Fruit fly (Drosophila melanogaster) whole organism, pupa: Measurements from ENCODE around the gene MTF-1.
A peak's percentile ranks its signal among the peaks of the same experiment; 100 is the strongest.

ENCODE experiments used
- CG10348 ChIP-seq: fragments of 200-800 bp; sonication (Bioruptor generic); IDR thresholded peaks from 2 replicates; pipeline ENCODE4 v1.3.6; 2022; ENCODE audit warnings: missing biosample characterization, missing genetic modification characterization
- CG12605 ChIP-seq: fragments of 200-800 bp; sonication (Bioruptor generic); IDR thresholded peaks from 2 replicates; pipeline ENCODE4 v1.3.6; 2022; ENCODE audit warnings: missing biosample characterization, missing genetic modification characterization
- CG13204 ChIP-seq: fragments of 200-800 bp; sonication (Bioruptor generic); optimal IDR thresholded peaks from 2 replicates; lab custom pipeline; 2018; ENCODE audit warnings: missing biosample characterization, mild to moderate bottlenecking, missing genetic modification characterization, moderate library complexity
- CG14655 ChIP-seq: fragments of 200-800 bp; sonication (Bioruptor generic); optimal IDR thresholded peaks from 3 replicates; lab custom pipeline; 2017; ENCODE audit warnings: mild to moderate bottlenecking, missing biosample characterization, missing genetic modification reagents, missing genetic modification characterization
- CG15710 ChIP-seq: fragments of 200-800 bp; sonication (Bioruptor generic); optimal IDR thresholded peaks from 2 replicates; lab custom pipeline; 2018; ENCODE audit warnings: missing biosample characterization, mild to moderate bottlenecking, missing genetic modification characterization, moderate library complexity
- CG17806 ChIP-seq: fragments of 200-800 bp; sonication (Bioruptor generic); optimal IDR thresholded peaks from 2 replicates; lab custom pipeline; 2018; ENCODE audit warnings: missing biosample characterization, mild to moderate bottlenecking, missing genetic modification characterization, moderate library complexity
- CG32121 ChIP-seq: fragments of 200-800 bp; sonication (Bioruptor generic); IDR thresholded peaks from 2 replicates; pipeline ENCODE4 v1.3.6; 2022; ENCODE audit warnings: missing biosample characterization, missing genetic modification characterization
- CG34367 ChIP-seq: fragments of 200-800 bp; sonication (Bioruptor generic); optimal IDR thresholded peaks from 2 replicates; lab custom pipeline; 2018; ENCODE audit warnings: missing biosample characterization, mild to moderate bottlenecking, missing genetic modification characterization
- CG4496 ChIP-seq: fragments of 200-800 bp; sonication (Bioruptor generic); IDR thresholded peaks from 3 replicates; pipeline ENCODE4 v1.3.6; 2022; ENCODE audit warnings: missing biosample characterization, missing genetic modification characterization
- CG8159 ChIP-seq: fragments of 200-800 bp; sonication (Bioruptor generic); optimal IDR thresholded peaks from 3 replicates; lab custom pipeline; 2018; ENCODE audit warnings: missing biosample characterization, mild to moderate bottlenecking, missing genetic modification characterization, moderate library complexity
- CG8301 ChIP-seq: fragments of 200-800 bp; sonication (Bioruptor generic); optimal IDR thresholded peaks from 2 replicates; lab custom pipeline; 2018; ENCODE audit warnings: missing biosample characterization, mild to moderate bottlenecking, missing genetic modification characterization
- CG9948 ChIP-seq: fragments of 200-800 bp; sonication (Bioruptor generic); optimal IDR thresholded peaks from 2 replicates; lab custom pipeline; 2018; ENCODE audit warnings: missing biosample characterization, mild to moderate bottlenecking, missing genetic modification characterization, moderate library complexity
- D1 ChIP-seq: fragments of 200-800 bp; sonication (Bioruptor generic); optimal IDR thresholded peaks from 2 replicates; lab custom pipeline; 2018; ENCODE audit warnings: missing biosample characterization, mild to moderate bottlenecking, missing genetic modification characterization, moderate library complexity
- EcR ChIP-seq: fragments of 200-800 bp; sonication (Bioruptor generic); optimal IDR thresholded peaks from 3 replicates; lab custom pipeline; 2019; ENCODE audit warnings: missing biosample characterization, missing genetic modification characterization, mild to moderate bottlenecking, moderate library complexity, missing genetic modification reagents
- Ets98B ChIP-seq: fragments of 200-800 bp; sonication (Bioruptor generic); IDR thresholded peaks from 2 replicates; pipeline ENCODE4 v1.3.6; 2022; ENCODE audit warnings: missing biosample characterization, missing genetic modification characterization
- Pif1A ChIP-seq: fragments of 200-800 bp; sonication (Bioruptor generic); optimal IDR thresholded peaks from 3 replicates; lab custom pipeline; 2016; ENCODE audit warnings: missing biosample characterization, missing genetic modification characterization
- Pif1B ChIP-seq: fragments of 200-800 bp; sonication (Bioruptor generic); optimal IDR thresholded peaks from 3 replicates; lab custom pipeline; 2016; ENCODE audit warnings: missing biosample characterization, missing genetic modification characterization
- Snoo ChIP-seq: fragments of 200-800 bp; sonication (Bioruptor generic); optimal IDR thresholded peaks from 3 replicates; lab custom pipeline; 2017; ENCODE audit warnings: missing biosample characterization, mild to moderate bottlenecking, missing genetic modification characterization, inconsistent platforms
- fd96Ca ChIP-seq: fragments of 200-800 bp; sonication (Bioruptor generic); IDR thresholded peaks from 3 replicates; pipeline ENCODE4 v1.3.6; 2022; ENCODE audit warnings: missing biosample characterization, missing genetic modification characterization
- gl ChIP-seq: fragments of 200-800 bp; sonication (Bioruptor generic); optimal IDR thresholded peaks from 2 replicates; lab custom pipeline; 2018; ENCODE audit warnings: missing biosample characterization, mild to moderate bottlenecking, missing genetic modification characterization
- rn ChIP-seq: fragments of 200-800 bp; sonication (Bioruptor generic); IDR thresholded peaks from 2 replicates; pipeline ENCODE4 v1.3.6; 2022; ENCODE audit warnings: missing biosample characterization, missing genetic modification characterization

MTF-1 gene

DNA sequence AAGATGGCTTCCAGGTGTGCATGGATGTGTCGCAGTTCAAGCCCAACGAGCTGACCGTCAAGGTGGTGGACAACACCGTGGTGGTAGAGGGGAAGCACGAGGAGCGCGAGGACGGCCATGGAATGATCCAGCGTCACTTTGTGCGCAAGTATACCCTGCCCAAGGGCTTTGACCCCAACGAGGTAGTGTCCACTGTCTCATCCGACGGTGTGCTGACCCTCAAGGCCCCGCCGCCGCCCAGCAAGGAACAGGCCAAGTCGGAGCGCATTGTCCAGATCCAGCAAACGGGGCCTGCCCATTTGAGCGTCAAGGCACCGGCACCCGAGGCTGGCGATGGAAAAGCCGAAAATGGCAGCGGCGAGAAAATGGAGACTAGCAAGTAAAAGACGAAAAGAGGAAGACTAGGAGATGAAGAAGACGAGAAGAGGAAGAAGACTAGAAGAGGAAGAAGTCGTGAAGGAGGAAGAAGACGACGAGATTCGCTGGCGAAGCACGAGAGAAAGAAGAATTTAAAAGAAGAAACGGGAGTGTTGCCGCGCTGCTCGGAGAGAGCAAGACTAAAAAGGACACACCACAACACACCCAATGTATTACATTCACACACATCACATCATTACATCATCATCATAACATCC, 45.5 kb upstream of the MTF-1 start:
- peak; percentile 76 for TF ChIP-seq EcR
- TF ChIP-seq CG8159 = no peak
- no peak for TF ChIP-seq CG10348

DNA sequence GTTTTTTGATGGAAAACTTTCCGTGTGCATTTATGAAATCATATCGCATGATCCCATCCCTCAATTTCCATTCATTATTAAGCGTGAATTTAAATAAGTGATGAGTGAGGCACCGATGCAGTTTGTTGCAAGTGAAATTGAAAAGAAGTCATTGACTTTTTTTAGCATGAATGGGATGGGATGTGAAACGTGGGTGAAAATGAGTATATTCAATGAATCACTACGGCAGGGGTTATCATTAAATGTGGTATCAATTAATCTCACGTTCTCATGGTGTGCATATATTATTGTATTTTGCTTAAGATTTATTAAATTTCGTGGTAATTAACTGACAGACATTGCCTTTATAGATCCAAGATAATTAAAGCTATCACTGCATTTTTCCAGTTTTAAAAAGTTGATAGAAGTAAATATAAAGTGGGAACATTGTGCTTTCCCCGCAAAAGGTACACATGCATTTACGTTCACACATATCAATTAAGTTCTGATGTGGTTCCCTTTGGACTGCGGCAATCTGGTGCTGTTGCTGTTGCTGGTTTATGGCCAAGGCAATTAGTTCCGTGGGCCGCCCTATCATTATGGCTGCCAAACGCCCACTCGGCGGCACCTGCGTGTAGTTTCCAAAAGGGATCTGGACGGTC, 38.7 kb upstream of the MTF-1 start:
- TF ChIP-seq EcR (peak; percentile 33), CG8301 (tag; lab: Kevin White, UChicago) (no peak), Snoo (tag; lab: Kevin White, UChicago) (no peak)

DNA sequence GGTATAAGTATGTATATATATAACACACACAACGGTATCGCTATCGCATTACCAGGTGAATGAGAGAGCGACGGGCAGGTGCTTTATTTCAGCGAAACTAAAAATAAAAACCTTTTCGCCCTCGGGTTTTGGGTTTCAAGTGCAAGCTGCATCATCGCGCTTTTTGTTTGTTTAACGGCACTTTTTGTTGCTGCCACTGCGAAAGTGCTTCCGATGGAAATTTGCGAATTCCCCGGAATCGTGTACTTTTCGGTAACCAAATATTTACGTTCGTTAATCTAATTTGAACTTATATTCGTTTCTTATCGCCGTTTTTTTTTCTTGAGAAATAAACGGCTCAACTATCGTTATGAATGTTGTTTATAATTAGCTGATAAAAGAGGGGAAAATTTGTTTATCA, 34.1 kb upstream of the MTF-1 start:
- TF ChIP-seq CG17806 (no peak), CG13204 (GFP tag; lab: Kevin White, UChicago) (no peak), rn (GFP tag; lab: Robert Waterston, UW) (no peak), Pif1A (no peak), Pif1B (GFP tag; lab: Kevin White, UChicago) (no peak), Ets98B (GFP tag; lab: Robert Waterston, UW) (no peak), CG34367 (tag; lab: Kevin White, UChicago) (no peak), gl (tag; lab: Kevin White, UChicago) (no peak), CG8159 (no peak), CG10348 (no peak), CG8301 (tag; lab: Kevin White, UChicago) (no peak), CG15710 (no peak), Snoo (tag; lab: Kevin White, UChicago) (no peak), CG4496 (GFP tag; lab: Robert Waterston, UW) (no peak), D1 (tag; lab: Kevin White, UChicago) (no peak), CG9948 (no peak)
- TF ChIP-seq, all 21 proteins: peak for 0

DNA sequence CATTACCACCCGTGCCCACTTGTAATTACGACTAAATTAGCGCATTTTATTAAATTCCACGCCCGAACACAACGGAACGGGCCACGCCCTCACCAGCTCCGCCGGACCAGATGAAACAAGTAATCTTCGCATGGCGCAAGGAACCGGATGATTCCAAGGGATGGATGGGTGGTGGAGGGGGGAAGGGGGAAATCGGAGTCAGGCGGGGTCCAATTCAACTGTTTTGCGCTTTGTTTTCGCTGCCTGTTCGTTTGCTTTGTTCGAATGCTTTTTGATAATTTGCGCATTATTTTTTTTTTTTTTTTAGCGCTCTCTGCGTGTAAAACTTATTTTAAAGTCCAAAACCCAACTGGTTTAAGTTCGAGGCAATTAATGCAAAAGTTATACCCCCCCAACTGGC, 33.4 kb upstream of the MTF-1 start:
- TF ChIP-seq rn (GFP tag; lab: Robert Waterston, UW) (no peak), CG17806 (no peak), CG8159 (no peak), Pif1A (no peak), Pif1B (GFP tag; lab: Kevin White, UChicago) (no peak), CG13204 (GFP tag; lab: Kevin White, UChicago) (no peak), CG12605 (GFP tag; lab: Robert Waterston, UW) (peak; percentile 30; the same call in 1 of the 2 replicates), fd96Ca (GFP tag; lab: Robert Waterston, UW) (no peak), CG14655 (GFP tag; lab: Kevin White, UChicago) (no peak), CG34367 (tag; lab: Kevin White, UChicago) (no peak), Ets98B (GFP tag; lab: Robert Waterston, UW) (no peak), EcR (peak; percentile 33)

DNA sequence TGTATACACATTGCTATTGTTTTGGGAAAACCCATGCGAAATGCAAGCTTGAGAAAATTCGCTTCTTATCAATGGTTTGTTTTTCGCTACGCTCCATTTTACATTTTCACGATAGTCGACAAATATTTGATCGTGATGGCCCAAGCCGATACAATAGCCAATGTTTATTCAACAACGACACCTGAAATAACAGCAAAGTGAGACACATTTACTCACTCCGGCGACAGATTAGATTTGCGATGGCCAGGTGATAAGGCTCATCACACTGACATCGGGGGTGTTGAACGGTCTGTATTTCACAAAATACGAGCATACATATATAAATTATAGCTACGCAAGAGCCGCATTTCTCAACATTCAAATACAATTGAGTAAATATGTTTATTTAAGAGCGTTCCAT, 33.0 kb upstream of the MTF-1 start:
- TF ChIP-seq CG10348 = no peak
- peak; percentile 29 for TF ChIP-seq Pif1A
- no peak for TF ChIP-seq CG8159
- TF ChIP-seq D1 (tag; lab: Kevin White, UChicago) = no peak
- TF ChIP-seq CG9948 = no peak
- no peak for TF ChIP-seq Snoo (tag; lab: Kevin White, UChicago)
- TF ChIP-seq EcR = no peak
- TF ChIP-seq CG4496 (GFP tag; lab: Robert Waterston, UW) = peak; percentile 54; the same call in 1 of the 3 replicates
- peak; percentile 22 for TF ChIP-seq CG14655 (GFP tag; lab: Kevin White, UChicago)
- TF ChIP-seq CG34367 (tag; lab: Kevin White, UChicago) = no peak
- peak; percentile 12 for TF ChIP-seq Pif1B (GFP tag; lab: Kevin White, UChicago)
- TF ChIP-seq fd96Ca (GFP tag; lab: Robert Waterston, UW) = no peak
- no peak for TF ChIP-seq CG17806
- no peak for TF ChIP-seq rn (GFP tag; lab: Robert Waterston, UW)
- peak; percentile 51; the same call in 1 of the 2 replicates for TF ChIP-seq CG32121
- TF ChIP-seq gl (tag; lab: Kevin White, UChicago) = peak; percentile 49

DNA sequence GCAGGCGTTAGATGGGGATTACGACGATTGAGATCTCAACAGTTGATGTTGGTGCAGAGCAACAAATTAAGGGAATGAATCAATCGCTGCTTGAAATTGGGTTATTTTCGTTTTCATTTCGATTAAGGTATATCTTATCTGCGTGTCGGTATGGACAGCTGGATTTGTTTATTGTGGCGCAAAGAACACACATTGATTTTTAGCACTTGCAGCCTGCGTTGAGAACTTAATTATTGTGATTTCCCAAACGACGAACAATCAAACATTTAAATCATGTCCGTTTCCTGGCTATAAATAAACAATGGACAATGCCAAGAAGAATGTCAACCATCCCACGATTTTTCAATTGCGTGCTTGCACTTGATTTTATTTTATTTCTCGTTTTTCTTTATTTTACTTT, 32.1 kb upstream of the MTF-1 start:
- TF ChIP-seq CG34367 (tag; lab: Kevin White, UChicago) = no peak
- no peak for TF ChIP-seq Snoo (tag; lab: Kevin White, UChicago)
- TF ChIP-seq CG17806 = no peak

DNA sequence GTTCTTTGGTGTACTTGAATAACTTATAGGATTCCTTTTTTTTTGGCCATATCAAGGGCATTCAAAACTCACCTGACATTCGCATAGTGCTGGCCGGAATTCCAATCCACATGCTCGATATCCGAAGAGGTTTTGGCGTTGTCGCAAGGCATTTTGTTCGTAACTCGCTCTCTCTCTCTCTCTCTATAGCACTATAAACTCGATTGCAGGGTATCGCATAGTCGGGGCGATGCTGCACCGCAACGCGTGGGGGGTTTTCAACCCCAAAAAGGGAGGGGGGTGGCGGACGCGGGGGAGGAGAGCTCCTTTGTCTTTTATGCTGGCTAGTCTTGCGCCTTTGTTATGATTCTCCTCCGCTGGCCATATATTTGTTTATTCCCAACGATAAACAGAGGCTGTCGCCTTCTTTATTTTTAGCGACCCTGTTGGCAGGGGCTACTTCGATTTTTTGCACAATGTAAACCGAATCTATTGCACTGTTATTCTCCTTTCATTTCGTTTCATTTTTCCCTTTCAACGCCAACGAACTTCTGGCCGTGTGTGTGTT, 31.6 kb upstream of the MTF-1 start:
- peak; percentile 3 for TF ChIP-seq D1 (tag; lab: Kevin White, UChicago)
- peak; percentile 1 for TF ChIP-seq CG17806
- peak; percentile 17 for TF ChIP-seq CG9948
- peak; percentile 86 for TF ChIP-seq EcR
- peak; percentile 20 for TF ChIP-seq CG8159
- TF ChIP-seq CG13204 (GFP tag; lab: Kevin White, UChicago) = no peak
- no peak for TF ChIP-seq Pif1B (GFP tag; lab: Kevin White, UChicago)
- peak; percentile 9 for TF ChIP-seq CG15710
- TF ChIP-seq CG32121 = peak; percentile 35; the same call in 1 of the 2 replicates
- TF ChIP-seq CG14655 (GFP tag; lab: Kevin White, UChicago) = no peak
- 0 out of 2 replicates have a peak, but pooled peaks have one; percentile 46 for TF ChIP-seq Ets98B (GFP tag; lab: Robert Waterston, UW)
- TF ChIP-seq CG4496 (GFP tag; lab: Robert Waterston, UW) = peak; percentile 50; the same call in 1 of the 3 replicates
- no peak; the same call in 2 of the 3 replicates for TF ChIP-seq fd96Ca (GFP tag; lab: Robert Waterston, UW)
- 0 out of 2 replicates have a peak, but pooled peaks have one; percentile 46 for TF ChIP-seq CG12605 (GFP tag; lab: Robert Waterston, UW)
- TF ChIP-seq Snoo (tag; lab: Kevin White, UChicago) = peak; percentile 29
- TF ChIP-seq, all 21 proteins: peak for 11
